Worm (Caenorhabditis elegans) whole organism, L1 larva: ENCODE measurements around the gene dmsr-16.

Experiments used
- aha-1 ChIP-seq: fragments of 150-350 bp; optimal IDR thresholded peaks from 2 replicates; lab custom pipeline; 2014; ENCODE audit warnings: missing biosample characterization, missing genetic modification characterization
- aly-2 ChIP-seq: fragments of 150-350 bp; optimal IDR thresholded peaks from 2 replicates; lab custom pipeline; 2014; ENCODE audit warnings: missing biosample characterization, missing genetic modification characterization
- ama-1 ChIP-seq: fragments of 150-350 bp; optimal IDR thresholded peaks from 2 replicates; lab custom pipeline; 2014
- blmp-1 ChIP-seq: fragments of 150-350 bp; optimal IDR thresholded peaks from 2 replicates; lab custom pipeline; 2014; ENCODE audit warnings: missing biosample characterization, missing genetic modification characterization
- ceh-63 ChIP-seq: fragments of 200-800 bp; sonication (Bioruptor generic); optimal IDR thresholded peaks from 2 replicates; lab custom pipeline; 2018; ENCODE audit warnings: mild to moderate bottlenecking, missing genetic modification characterization, missing compliant biosample characterization
- ces-1 ChIP-seq: fragments of 150-350 bp; optimal IDR thresholded peaks from 2 replicates; lab custom pipeline; 2014; ENCODE audit warnings: missing biosample characterization, missing genetic modification reagents, missing genetic modification characterization
- hpl-2 ChIP-seq: fragments of 150-350 bp; optimal IDR thresholded peaks from 2 replicates; lab custom pipeline; 2014; ENCODE audit warnings: missing biosample characterization, missing genetic modification reagents, missing genetic modification characterization
- lin-13 ChIP-seq: fragments of 150-350 bp; optimal IDR thresholded peaks from 2 replicates; lab custom pipeline; 2014; ENCODE audit warnings: missing biosample characterization, missing genetic modification reagents, missing genetic modification characterization
- nhr-12 ChIP-seq: sonication (generic microtip); optimal IDR thresholded peaks from 2 replicates; lab custom pipeline; 2017; ENCODE audit warnings: missing biosample characterization, missing genetic modification characterization
- nhr-76 ChIP-seq: sonication (generic microtip); optimal IDR thresholded peaks from 2 replicates; lab custom pipeline; 2017; ENCODE audit warnings: missing biosample characterization, missing genetic modification characterization
- nhr-84 ChIP-seq: sonication (generic microtip); optimal IDR thresholded peaks from 2 replicates; lab custom pipeline; 2017; ENCODE audit warnings: missing biosample characterization, missing genetic modification characterization
- unc-62 ChIP-seq: fragments of 150-350 bp; optimal IDR thresholded peaks from 2 replicates; lab custom pipeline; 2014; ENCODE audit warnings: missing biosample characterization, missing genetic modification reagents, missing genetic modification characterization
- zip-4 ChIP-seq: fragments of 200-800 bp; sonication (Bioruptor generic); optimal IDR thresholded peaks from 2 replicates; lab custom pipeline; 2018; ENCODE audit warnings: mild to moderate bottlenecking, missing genetic modification characterization, moderate library complexity, missing compliant biosample characterization
- ztf-11 ChIP-seq, 2 experiments: sonication (generic microtip); optimal IDR thresholded peaks; 2 replicates each; lab custom pipeline; 2016 to 2017; ENCODE audit warnings: missing genetic modification characterization in 2 of 2, missing biosample characterization in 1 of 2, missing compliant biosample characterization in 1 of 2

DNA sequence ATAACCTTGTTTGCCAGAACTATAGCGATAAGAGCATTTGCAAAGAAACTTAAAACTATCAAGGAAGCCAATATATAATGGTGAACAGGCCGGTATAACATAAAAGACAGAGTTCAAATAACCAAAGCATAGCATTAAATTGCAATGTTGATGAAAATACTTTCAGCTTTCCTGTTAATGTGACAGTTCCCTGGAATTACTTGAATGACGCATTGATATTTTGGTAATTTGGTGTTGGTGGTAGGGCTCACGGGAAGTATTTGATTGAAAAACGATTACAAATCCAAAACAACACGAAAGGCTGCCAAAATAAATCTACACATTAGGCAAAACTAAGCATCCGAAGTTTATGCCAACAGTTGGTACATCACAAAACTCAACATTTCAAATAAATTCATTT lies at the start of gene dmsr-16:
- TF ChIP-seq blmp-1 (no peak), lin-13 (GFP tag; lab: Kevin White, UChicago) (no peak), ztf-11 (tag; optimal IDR thresholded peaks at IDR 0.05; lab: Kevin White, UChicago) (no peak), aly-2 (tag; lab: Kevin White, UChicago) (no peak), hpl-2 (no peak), unc-62 (GFP tag; lab: Kevin White, UChicago) (no peak), nhr-84 (no peak), ama-1 (lab: Kevin White, UChicago) (no peak), ces-1 (GFP tag; lab: Kevin White, UChicago) (no peak), nhr-76 (no peak), ceh-63 (GFP tag; lab: Kevin White, UChicago) (no peak), aha-1 (no peak), zip-4 (GFP tag; lab: Kevin White, UChicago) (no peak), nhr-12 (no peak)
